Worm (Caenorhabditis elegans): ENCODE results near the gene ZK1058.9.

ce11 chrIII:3970395-3970794, 44.4 kb upstream of the ZK1058.9 start:
- TF ChIP-seq ama-1 (optimal IDR thresholded peaks at IDR 0.05), result no peak
- TF ChIP-seq ama-1 (GFP tag; optimal IDR thresholded peaks at IDR 0.05), result no peak
- no peak for TF ChIP-seq him-1 (tag; optimal IDR thresholded peaks at IDR 0.05)
- no peak for TF ChIP-seq hlh-26 (GFP tag; conservative IDR thresholded peaks at IDR 0.05)
- no peak for TF ChIP-seq F37B4.10 (GFP tag; IDR thresholded peaks at IDR 0.05)
- no peak for TF ChIP-seq nhr-27 (tag; optimal IDR thresholded peaks at IDR 0.05)
